Worm (Caenorhabditis elegans): ENCODE results near the gene ptc-3.

Gene ptc-3

ce11 chrII:2864229-2864628 lies 11.8 kb upstream of the ptc-3 start, which contains the start of gene Y110A2AL.5 (continued):
- TF ChIP-seq let-526 (GFP tag; IDR thresholded peaks at IDR 0.05) (no peak), egl-44 (GFP tag; IDR thresholded peaks at IDR 0.05) (no peak), hrde-1 (tag; optimal IDR thresholded peaks at IDR 0.05; ENCODE audit: borderline replicate concordance) (no peak), chd-7 (tag; optimal IDR thresholded peaks at IDR 0.05) (no peak), bed-2 (GFP tag; IDR thresholded peaks at IDR 0.05) (no peak)

ce11 chrII:2862557-2863035 lies 10.2 kb upstream of the ptc-3 start:
- TF ChIP-seq tbp1 (GFP tag; optimal IDR thresholded peaks at IDR 0.05) (no peak), ztf-25 (GFP tag; IDR thresholded peaks at IDR 0.05) (no peak), ztf-18 (tag; optimal IDR thresholded peaks at IDR 0.05) (no peak), zfh-2 (GFP tag; conservative IDR thresholded peaks at IDR 0.05) (no peak), hmg-1.2 (GFP tag; IDR thresholded peaks at IDR 0.05) (no peak)

- TF ChIP-seq attf-3 (GFP tag; conservative IDR thresholded peaks at IDR 0.05) (no peak), C17E4.6 (GFP tag; IDR thresholded peaks at IDR 0.05) (no peak), dox-1 (GFP tag; IDR thresholded peaks at IDR 0.05) (peak; percentile 57), rcor-1 (GFP tag; IDR thresholded peaks at IDR 0.05) (peak; percentile 39; the same call in 1 of the 2 replicates), ets-4 (GFP tag; optimal IDR thresholded peaks at IDR 0.05) (no peak), F37B4.10 (GFP tag; IDR thresholded peaks at IDR 0.05) (no peak), B0019.2 (GFP tag; conservative IDR thresholded peaks at IDR 0.05) (no peak), madf-10 (tag; optimal IDR thresholded peaks at IDR 0.05) (peak; percentile 18), aptf-2 (GFP tag; conservative IDR thresholded peaks at IDR 0.05) (no peak), ztf-26 (tag; optimal IDR thresholded peaks at IDR 0.05) (no peak), lin-35 (GFP tag; optimal IDR thresholded peaks at IDR 0.05) (no peak), ztf-3 (GFP tag; optimal IDR thresholded peaks at IDR 0.05) (peak; percentile 26), ccch-3 (GFP tag; optimal IDR thresholded peaks at IDR 0.05) (no peak), Y53G8AR.9 (GFP tag; conservative IDR thresholded peaks at IDR 0.05) (no peak), unc-62 (GFP tag; optimal IDR thresholded peaks at IDR 0.05) (no peak), hmg-20 (GFP tag; IDR thresholded peaks at IDR 0.05) (no peak), ekl-4 (GFP tag; IDR thresholded peaks at IDR 0.05) (no peak), unc-130 (GFP tag; optimal IDR thresholded peaks at IDR 0.05) (no peak), ceh-100 (GFP tag; IDR thresholded peaks at IDR 0.05) (no peak), tlf-1 (GFP tag; optimal IDR thresholded peaks at IDR 0.05) (no peak), repo-1 (tag; optimal IDR thresholded peaks at IDR 0.05) (no peak), F23B12.7 (tag; optimal IDR thresholded peaks at IDR 0.05; ENCODE audit: insufficient read depth) (peak; percentile 31), chd-7 (tag; optimal IDR thresholded peaks at IDR 0.05) (peak; percentile 33), F33H1.4 (GFP tag; IDR thresholded peaks at IDR 0.05) (0 out of 2 replicates have a peak, but pooled peaks have one; percentile 17), tbx-9 (tag; optimal IDR thresholded peaks at IDR 0.05; ENCODE audit: borderline replicate concordance) (no peak), ceh-40 (GFP tag; IDR thresholded peaks at IDR 0.05) (no peak), dpl-1 (GFP tag; optimal IDR thresholded peaks at IDR 0.05) (no peak), cebp-1 (GFP tag; IDR thresholded peaks at IDR 0.05) (no peak), cebp-1 (tag; optimal IDR thresholded peaks at IDR 0.05) (peak; percentile 40), F57C9.4 (tag; optimal IDR thresholded peaks at IDR 0.05) (no peak), hsf-1 (GFP tag; IDR thresholded peaks at IDR 0.05) (no peak), pha-4 (tag; optimal IDR thresholded peaks at IDR 0.05) (no peak), K12H6.12 (tag; optimal IDR thresholded peaks at IDR 0.05) (no peak), ztf-25 (GFP tag; IDR thresholded peaks at IDR 0.05) (peak; percentile 46; the same call in 1 of the 2 replicates), him-1 (tag; optimal IDR thresholded peaks at IDR 0.05) (peak; percentile 87), ztf-6 (GFP tag; IDR thresholded peaks at IDR 0.05) (no peak), Y56A3A.18 (GFP tag; IDR thresholded peaks at IDR 0.05) (0 out of 2 replicates have a peak, but pooled peaks have one; percentile 50)
Observed at ce11 chrII:2861385-2862099, 9.1 kb upstream of the ptc-3 start.
